Fruit fly (Drosophila melanogaster) whole organism, embryonic: Measurements from ENCODE around the gene tsh.

Experiments
- Abd-B ChIP-seq: fragments of 200-800 bp; sonication (Bioruptor generic); optimal IDR thresholded peaks from 2 replicates; lab custom pipeline; 2018; ENCODE audit warnings: missing biosample characterization, mild to moderate bottlenecking, missing genetic modification characterization, moderate library complexity
- Adf1 ChIP-seq: fragments of 200-800 bp; sonication (Bioruptor generic); IDR thresholded peaks from 2 replicates; pipeline ENCODE4 v1.3.6; 2022; ENCODE audit warnings: missing biosample characterization, missing genetic modification characterization
- Atf6 ChIP-seq: fragments of 200-800 bp; sonication (Bioruptor generic); IDR thresholded peaks from 2 replicates; pipeline ENCODE4 v1.3.6; 2022; ENCODE audit warnings: missing biosample characterization, missing genetic modification characterization
- CG1024 ChIP-seq: fragments of 200-800 bp; sonication (Bioruptor generic); IDR thresholded peaks from 2 replicates; pipeline ENCODE4 v1.3.6; 2022; ENCODE audit warnings: missing biosample characterization, missing genetic modification characterization
- CG10654 ChIP-seq: fragments of 200-800 bp; sonication (Bioruptor generic); optimal IDR thresholded peaks from 2 replicates; lab custom pipeline; 2016; ENCODE audit warnings: missing biosample characterization, missing genetic modification characterization
- CG11560 ChIP-seq: fragments of 200-800 bp; sonication (Bioruptor generic); IDR thresholded peaks from 3 replicates; pipeline ENCODE4 v1.3.6; 2022; ENCODE audit warnings: missing biosample characterization, missing genetic modification characterization
- CG1233 ChIP-seq: fragments of 200-800 bp; sonication (Bioruptor generic); optimal IDR thresholded peaks from 4 replicates; lab custom pipeline; 2018; ENCODE audit warnings: missing biosample characterization, mild to moderate bottlenecking, missing genetic modification characterization
- CG12659 ChIP-seq: fragments of 200-800 bp; sonication (Bioruptor generic); optimal IDR thresholded peaks from 3 replicates; lab custom pipeline; 2017; ENCODE audit warnings: mild to moderate bottlenecking, missing biosample characterization, missing genetic modification reagents, missing genetic modification characterization
- CG12769 ChIP-seq: fragments of 200-800 bp; sonication (Bioruptor generic); optimal IDR thresholded peaks from 2 replicates; lab custom pipeline; 2019; ENCODE audit warnings: missing biosample characterization, mild to moderate bottlenecking, missing genetic modification characterization, moderate library complexity
- CG13894 ChIP-seq: fragments of 200-800 bp; sonication (Bioruptor generic); optimal IDR thresholded peaks from 3 replicates; lab custom pipeline; 2018; ENCODE audit warnings: missing biosample characterization, mild to moderate bottlenecking, missing genetic modification characterization, moderate library complexity
- CG16779 ChIP-seq: fragments of 200-800 bp; sonication (Bioruptor generic); IDR thresholded peaks from 2 replicates; pipeline ENCODE4 v1.3.6; 2022; ENCODE audit warnings: missing biosample characterization, missing genetic modification characterization
- CG17568 ChIP-seq: fragments of 200-800 bp; sonication (Bioruptor generic); optimal IDR thresholded peaks from 2 replicates; lab custom pipeline; 2018; ENCODE audit warnings: missing biosample characterization, mild to moderate bottlenecking, missing genetic modification characterization, moderate library complexity
- CG18011 ChIP-seq: fragments of 200-800 bp; sonication (Bioruptor generic); optimal IDR thresholded peaks from 2 replicates; lab custom pipeline; 2017; ENCODE audit warnings: missing biosample characterization, missing genetic modification characterization, mild to moderate bottlenecking, moderate library complexity, missing genotype
- CG2199 ChIP-seq: fragments of 200-800 bp; sonication (Bioruptor generic); IDR thresholded peaks from 3 replicates; pipeline ENCODE4 v1.3.6; 2022; ENCODE audit warnings: missing biosample characterization, missing genetic modification characterization
- CG30403 ChIP-seq: fragments of 200-800 bp; sonication (Bioruptor generic); optimal IDR thresholded peaks from 3 replicates; lab custom pipeline; 2016; ENCODE audit warnings: missing biosample characterization, missing genetic modification characterization
- CG31224 ChIP-seq: fragments of 200-800 bp; sonication (Bioruptor generic); IDR thresholded peaks from 2 replicates; pipeline ENCODE4 v1.3.6; 2022; ENCODE audit warnings: missing biosample characterization, missing genetic modification characterization
- CG3407 ChIP-seq: fragments of 200-800 bp; sonication (Bioruptor generic); optimal IDR thresholded peaks from 2 replicates; lab custom pipeline; 2018; ENCODE audit warnings: missing biosample characterization, mild to moderate bottlenecking, missing genetic modification characterization
- CG34224 ChIP-seq: fragments of 200-800 bp; sonication (Bioruptor generic); IDR thresholded peaks from 3 replicates; pipeline ENCODE4 v1.3.6; 2022; ENCODE audit warnings: missing biosample characterization, missing genetic modification characterization; ENCODE audit not compliant: partially characterized antibody
- CG7372 ChIP-seq: fragments of 200-800 bp; sonication (Bioruptor generic); IDR thresholded peaks from 2 replicates; pipeline ENCODE4 v1.3.6; 2022; ENCODE audit warnings: missing biosample characterization, missing genetic modification characterization
- CG7556 ChIP-seq: fragments of 200-800 bp; sonication (Bioruptor generic); optimal IDR thresholded peaks from 2 replicates; lab custom pipeline; 2017; ENCODE audit warnings: missing biosample characterization, mild to moderate bottlenecking, missing genetic modification characterization
- CG7987 ChIP-seq: fragments of 200-800 bp; sonication (Bioruptor generic); optimal IDR thresholded peaks from 2 replicates; lab custom pipeline; 2018; ENCODE audit warnings: missing biosample characterization, mild to moderate bottlenecking, missing genetic modification characterization, moderate library complexity
- CG8478 ChIP-seq: fragments of >200 bp; optimal IDR thresholded peaks from 2 replicates; lab custom pipeline; 2018
- CG9876 ChIP-seq: fragments of 200-800 bp; sonication (Bioruptor generic); optimal IDR thresholded peaks from 2 replicates; lab custom pipeline; 2016; ENCODE audit warnings: missing biosample characterization, missing genetic modification characterization
- D19B ChIP-seq: fragments of 200-800 bp; sonication (Bioruptor generic); optimal IDR thresholded peaks from 2 replicates; lab custom pipeline; 2017; ENCODE audit warnings: missing biosample characterization, mild to moderate bottlenecking, missing genetic modification characterization
- Dad ChIP-seq: fragments of 200-800 bp; sonication (Bioruptor generic); optimal IDR thresholded peaks from 3 replicates; lab custom pipeline; 2016; ENCODE audit warnings: missing biosample characterization, missing genetic modification characterization
- Dbx ChIP-seq: fragments of 200-800 bp; sonication (Bioruptor generic); IDR thresholded peaks from 3 replicates; pipeline ENCODE4 v1.3.6; 2022; ENCODE audit warnings: missing biosample characterization, missing genetic modification characterization
- Eip74EF ChIP-seq, 2 experiments: fragments of 200-800 bp in 1 of 2; fragments of >200 bp in 1 of 2; sonication (Bioruptor generic) in 1 of 2; optimal IDR thresholded peaks; 2 replicates each; lab custom pipeline; 2017 to 2019; ENCODE audit warnings: missing biosample characterization in 2 of 2, missing genetic modification characterization in 2 of 2, mild to moderate bottlenecking in 1 of 2, moderate library complexity in 1 of 2
- Elba2 ChIP-seq: fragments of 200-800 bp; sonication (Bioruptor generic); optimal IDR thresholded peaks from 3 replicates; lab custom pipeline; 2016; ENCODE audit warnings: missing biosample characterization, missing genetic modification characterization
- Fer2 ChIP-seq: fragments of 200-800 bp; sonication (Bioruptor generic); optimal IDR thresholded peaks from 2 replicates; lab custom pipeline; 2018; ENCODE audit warnings: missing biosample characterization, mild to moderate bottlenecking, missing genetic modification characterization, moderate library complexity
- Hsf ChIP-seq: fragments of 200-800 bp; sonication (Bioruptor generic); optimal IDR thresholded peaks from 3 replicates; lab custom pipeline; 2016; ENCODE audit warnings: missing biosample characterization, missing genetic modification characterization
- MBD-R2 ChIP-seq: fragments of 200-800 bp; sonication (Bioruptor generic); IDR thresholded peaks from 2 replicates; pipeline ENCODE4 v1.3.6; 2022; ENCODE audit warnings: missing biosample characterization, missing genetic modification characterization
- Med ChIP-seq: fragments of 200-800 bp; sonication (Bioruptor generic); peaks from one replicate; lab custom pipeline; 2016; ENCODE audit warnings: missing biosample characterization, missing genetic modification characterization, mild to moderate bottlenecking, inconsistent platforms, moderate library complexity
- Rfx ChIP-seq: fragments of 200-800 bp; sonication (Bioruptor generic); IDR thresholded peaks from 2 replicates; pipeline ENCODE4 v1.3.6; 2022; ENCODE audit warnings: missing biosample characterization, missing genetic modification characterization
- Usf ChIP-seq: fragments of 200-800 bp; sonication (Bioruptor generic); optimal IDR thresholded peaks from 2 replicates; lab custom pipeline; 2017; ENCODE audit warnings: missing genotype, missing biosample characterization, missing genetic modification characterization
- abd-A ChIP-seq: fragments of 200-800 bp; sonication (Bioruptor generic); optimal IDR thresholded peaks from 3 replicates; lab custom pipeline; 2019; ENCODE audit warnings: missing biosample characterization, mild to moderate bottlenecking, missing genetic modification characterization, moderate library complexity
- ap ChIP-seq: fragments of 200-800 bp; sonication (Bioruptor generic); IDR thresholded peaks from 2 replicates; pipeline ENCODE4 v1.3.6; 2022; ENCODE audit warnings: missing biosample characterization, missing genetic modification characterization
- ash1 ChIP-seq: fragments of 200-800 bp; sonication (Bioruptor generic); optimal IDR thresholded peaks from 2 replicates; lab custom pipeline; 2018; ENCODE audit warnings: missing biosample characterization, mild to moderate bottlenecking, missing genetic modification characterization
- bsh ChIP-seq, 2 experiments: fragments of 200-800 bp; sonication (Bioruptor generic); optimal IDR thresholded peaks; 2 replicates each; lab custom pipeline; 2017 to 2018; ENCODE audit warnings: mild to moderate bottlenecking in 2 of 2, missing biosample characterization in 2 of 2, missing genetic modification characterization in 2 of 2, moderate library complexity in 1 of 2
- chm ChIP-seq: fragments of 200-800 bp; sonication (Bioruptor generic); IDR thresholded peaks from 2 replicates; pipeline ENCODE4 v1.3.6; 2022; ENCODE audit warnings: missing biosample characterization, missing genetic modification characterization
- disco-r ChIP-seq: fragments of 200-800 bp; sonication (Bioruptor generic); optimal IDR thresholded peaks from 2 replicates; lab custom pipeline; 2016; ENCODE audit warnings: missing biosample characterization, missing genetic modification characterization
- eyg ChIP-seq: fragments of 200-800 bp; sonication (Bioruptor generic); optimal IDR thresholded peaks from 3 replicates; lab custom pipeline; 2016; ENCODE audit warnings: missing biosample characterization, missing genetic modification characterization
- gcm ChIP-seq: fragments of 200-800 bp; sonication (Bioruptor generic); optimal IDR thresholded peaks from 2 replicates; lab custom pipeline; 2019; ENCODE audit warnings: missing biosample characterization, mild to moderate bottlenecking, missing genetic modification characterization, moderate library complexity
- kah ChIP-seq: fragments of 200-800 bp; sonication (Bioruptor generic); optimal IDR thresholded peaks from 2 replicates; lab custom pipeline; 2018; ENCODE audit warnings: missing biosample characterization, mild to moderate bottlenecking, missing genetic modification characterization
- kay ChIP-seq: fragments of 200-800 bp; sonication (Bioruptor generic); optimal IDR thresholded peaks from 2 replicates; lab custom pipeline; 2016; ENCODE audit warnings: missing biosample characterization, missing genetic modification characterization
- mld ChIP-seq: fragments of 200-800 bp; sonication (Bioruptor generic); IDR thresholded peaks from 3 replicates; pipeline ENCODE4 v1.3.6; 2022; ENCODE audit warnings: missing biosample characterization, missing genetic modification characterization; ENCODE audit not compliant: partially characterized antibody
- phol ChIP-seq: fragments of 200-800 bp; sonication (Bioruptor generic); optimal IDR thresholded peaks from 3 replicates; lab custom pipeline; 2018; ENCODE audit warnings: missing biosample characterization, mild to moderate bottlenecking, missing genetic modification characterization, moderate library complexity
- sd ChIP-seq: fragments of 200-800 bp; sonication (Bioruptor generic); optimal IDR thresholded peaks from 3 replicates; lab custom pipeline; 2018; ENCODE audit warnings: missing biosample characterization, mild to moderate bottlenecking, missing genetic modification characterization, moderate library complexity
- sens ChIP-seq: fragments of 200-800 bp; sonication (Bioruptor generic); peaks from one replicate; lab custom pipeline; 2016; ENCODE audit warnings: missing biosample characterization, missing genetic modification characterization
- stc ChIP-seq: fragments of 200-800 bp; sonication (Bioruptor generic); IDR thresholded peaks from 2 replicates; pipeline ENCODE4 v1.3.6; 2022; ENCODE audit warnings: missing biosample characterization, missing genetic modification characterization
- vvl ChIP-seq: fragments of 200-800 bp; sonication (Bioruptor generic); IDR thresholded peaks from 2 replicates; pipeline ENCODE4 v1.3.6; 2022; ENCODE audit warnings: missing biosample characterization, missing genetic modification characterization
- zen2 ChIP-seq: fragments of 200-800 bp; sonication (Bioruptor generic); IDR thresholded peaks from 3 replicates; pipeline ENCODE4 v1.3.6; 2022; ENCODE audit warnings: missing biosample characterization, missing genetic modification characterization; ENCODE audit not compliant: partially characterized antibody

tsh gene

DNA sequence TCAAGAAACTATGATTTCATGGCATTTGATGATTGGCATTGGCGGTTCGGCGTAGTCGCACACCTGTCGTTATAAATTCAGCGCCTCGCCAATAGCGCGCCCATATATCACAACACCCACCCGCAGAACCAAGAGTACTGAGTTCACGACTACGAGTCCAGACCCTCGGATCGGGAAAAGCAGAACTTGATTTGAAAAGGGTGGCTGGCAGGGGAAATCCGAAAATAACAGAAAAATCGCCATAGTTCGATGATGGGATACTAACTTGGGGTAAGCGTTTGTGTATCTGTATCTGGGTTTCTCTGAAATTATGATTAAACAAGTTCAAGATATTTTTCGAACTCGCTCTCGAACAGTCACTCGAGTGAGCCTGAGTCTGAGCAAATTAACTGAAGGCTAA lies 1.9 kb downstream of the tsh start:
- TF ChIP-seq CG12659 (no peak), D19B (GFP tag; lab: Kevin White, UChicago) (no peak), Usf (no peak), ash1 (GFP tag; lab: Kevin White, UChicago) (peak; percentile 36), Elba2 (GFP tag; lab: Kevin White, UChicago) (no peak), Adf1 (no peak), CG34224 (GFP tag; lab: Robert Waterston, UW) (no peak), CG8478 (lab: Kevin White, UChicago) (no peak), vvl (GFP tag; lab: Robert Waterston, UW) (no peak), CG18011 (GFP tag; lab: Kevin White, UChicago) (no peak), chm (GFP tag; lab: Robert Waterston, UW) (peak; percentile 25; the same call in 1 of the 2 replicates), CG2199 (GFP tag; lab: Robert Waterston, UW) (0 out of 3 replicates have a peak, but pooled peaks have one; percentile 55), CG11560 (tag; lab: Robert Waterston, UW) (no peak), CG17568 (GFP tag; lab: Kevin White, UChicago) (no peak), CG16779 (GFP tag; lab: Robert Waterston, UW) (no peak), CG30403 (GFP tag; lab: Kevin White, UChicago) (no peak), Rfx (GFP tag; lab: Robert Waterston, UW) (no peak), CG3407 (no peak), kah (GFP tag; lab: Kevin White, UChicago) (no peak), disco-r (GFP tag; lab: Kevin White, UChicago) (no peak), Atf6 (GFP tag; lab: Robert Waterston, UW) (no peak), CG9876 (GFP tag; lab: Kevin White, UChicago) (no peak), CG1233 (GFP tag; lab: Kevin White, UChicago) (no peak), sens (peak; percentile 52), CG1024 (GFP tag; lab: Robert Waterston, UW) (no peak), Fer2 (tag; lab: Kevin White, UChicago) (no peak), zen2 (GFP tag; lab: Robert Waterston, UW) (no peak), Med (GFP tag; lab: Kevin White, UChicago) (peak; percentile 42)

DNA sequence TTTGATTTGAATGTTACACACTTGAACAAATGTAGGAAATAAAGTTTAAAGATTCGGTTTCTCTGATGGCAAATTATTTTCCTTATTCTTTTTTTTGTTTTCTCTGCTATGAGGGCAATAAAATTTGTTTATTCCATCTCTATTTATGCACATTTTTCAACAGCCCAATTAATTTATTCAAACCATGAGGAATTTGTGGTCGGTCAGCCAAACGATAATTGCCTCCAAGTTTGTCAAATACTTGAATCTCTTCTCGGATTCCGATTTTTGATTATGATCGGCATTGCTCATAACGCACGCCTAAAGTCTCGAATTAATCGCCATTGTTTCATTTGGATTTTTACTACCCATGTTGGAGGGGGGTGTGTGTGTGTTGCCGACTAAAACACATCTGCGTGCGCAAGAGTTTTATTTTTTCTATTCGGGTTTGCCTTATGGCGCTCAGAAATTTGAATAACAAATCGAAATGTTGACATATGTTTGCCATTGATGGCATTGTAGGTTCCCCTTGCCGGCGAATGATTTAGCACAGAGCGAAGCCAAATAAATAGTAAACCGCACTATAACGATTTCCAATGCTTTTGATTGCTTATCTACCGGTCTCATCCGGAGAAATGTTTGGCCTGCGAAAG lies 3.9 kb downstream of the tsh start:
- TF ChIP-seq eyg = no peak
- no peak for TF ChIP-seq gcm (GFP tag; lab: Kevin White, UChicago)
- TF ChIP-seq Dad (GFP tag; lab: Kevin White, UChicago) = no peak
- no peak for TF ChIP-seq mld
- TF ChIP-seq Eip74EF (GFP tag; optimal IDR thresholded peaks at IDR 0.05; lab: Kevin White, UChicago) = peak in 1 of 2 experiments; percentile 52
- TF ChIP-seq Abd-B = peak; percentile 8
- TF ChIP-seq MBD-R2 (GFP tag; lab: Robert Waterston, UW) = no peak
- TF ChIP-seq stc = no peak
- TF ChIP-seq CG10654 (GFP tag; lab: Kevin White, UChicago) = no peak
- TF ChIP-seq kay (GFP tag; lab: Kevin White, UChicago) = no peak
- no peak for TF ChIP-seq CG7987 (GFP tag; lab: Kevin White, UChicago)
- peak; percentile 89 for TF ChIP-seq abd-A (tag; lab: Kevin White, UChicago)
- peak; percentile 91 for TF ChIP-seq sd (tag; lab: Kevin White, UChicago)
- no peak for TF ChIP-seq CG7556
- peak; percentile 18 for TF ChIP-seq CG13894
- peak; percentile 40 for TF ChIP-seq CG12769
- TF ChIP-seq Dbx = no peak
- TF ChIP-seq ap (GFP tag; lab: Robert Waterston, UW) = no peak
- no peak for TF ChIP-seq bsh (GFP tag; optimal IDR thresholded peaks at IDR 0.05; lab: Kevin White, UChicago)
- TF ChIP-seq CG7372 (GFP tag; lab: Robert Waterston, UW) = no peak
- TF ChIP-seq Hsf = no peak
- no peak for TF ChIP-seq phol (tag; lab: Kevin White, UChicago)
- TF ChIP-seq CG30403 (GFP tag; lab: Kevin White, UChicago) = no peak
- TF ChIP-seq CG31224 (GFP tag; lab: Robert Waterston, UW) = peak; percentile 46; the same call in 1 of the 2 replicates
